Worm (Caenorhabditis elegans) whole organism, L1 larva: ENCODE results near the gene Y40A1A.2.

Experiments
- C04F5.9 ChIP-seq: sonication (generic microtip); optimal IDR thresholded peaks from 2 replicates; lab custom pipeline; 2016; ENCODE audit warnings: missing genetic modification characterization, missing compliant biosample characterization
- C16A3.4 ChIP-seq: fragments of 150-350 bp; optimal IDR thresholded peaks from 2 replicates; lab custom pipeline; 2014; ENCODE audit warnings: missing biosample characterization, missing genetic modification characterization
- aha-1 ChIP-seq: fragments of 150-350 bp; optimal IDR thresholded peaks from 2 replicates; lab custom pipeline; 2014; ENCODE audit warnings: missing biosample characterization, missing genetic modification characterization
- aly-2 ChIP-seq: fragments of 150-350 bp; optimal IDR thresholded peaks from 2 replicates; lab custom pipeline; 2014; ENCODE audit warnings: missing biosample characterization, missing genetic modification characterization
- ama-1 ChIP-seq: fragments of 150-350 bp; optimal IDR thresholded peaks from 2 replicates; lab custom pipeline; 2014
- ceh-88 ChIP-seq: fragments of 200-800 bp; sonication (Bioruptor generic); IDR thresholded peaks from 2 replicates; pipeline ENCODE4 v1.3.6; 2022; ENCODE audit warnings: missing genetic modification characterization, missing compliant biosample characterization
- dpl-1 ChIP-seq, 3 experiments: fragments of 150-350 bp in 2 of 3; sonication (generic microtip) in 1 of 3; optimal IDR thresholded peaks; 2 replicates each; lab custom pipeline; 2014 to 2017; ENCODE audit warnings: missing biosample characterization in 3 of 3, missing genetic modification characterization in 3 of 3, missing genetic modification reagents in 3 of 3
- dsc-1 ChIP-seq: sonication (generic microtip); optimal IDR thresholded peaks from 2 replicates; lab custom pipeline; 2016; ENCODE audit warnings: mild to moderate bottlenecking, missing genetic modification characterization, missing compliant biosample characterization
- efl-1 ChIP-seq, 4 experiments: fragments of 150-350 bp; optimal IDR thresholded peaks in 3 of 4; peaks in 1 of 4; 1 replicate in 1 of 4; 2 replicates in 3 of 4; lab custom pipeline; 2014; ENCODE audit warnings: missing biosample characterization in 2 of 4, missing genetic modification characterization in 2 of 4, missing genetic modification reagents in 2 of 4
- efl-3 ChIP-seq: fragments of 200-800 bp; sonication (Bioruptor generic); optimal IDR thresholded peaks from 2 replicates; lab custom pipeline; 2018; ENCODE audit warnings: mild to moderate bottlenecking, missing genetic modification characterization, missing compliant biosample characterization
- ets-5 ChIP-seq: fragments of 200-800 bp; sonication (Bioruptor generic); IDR thresholded peaks from 2 replicates; pipeline ENCODE4 v1.3.6; 2022; ENCODE audit warnings: missing genetic modification characterization, missing compliant biosample characterization
- fkh-4 ChIP-seq: sonication (generic microtip); optimal IDR thresholded peaks from 2 replicates; lab custom pipeline; 2016; ENCODE audit warnings: missing compliant biosample characterization, missing genetic modification characterization, borderline replicate concordance
- grh-1 ChIP-seq: fragments of 200-800 bp; sonication (Bioruptor generic); IDR thresholded peaks from 2 replicates; pipeline ENCODE4 v1.3.6; 2022; ENCODE audit warnings: missing genetic modification reagents, missing genetic modification characterization, missing compliant biosample characterization
- isw-1 ChIP-seq: fragments of 200-800 bp; sonication (Bioruptor generic); IDR thresholded peaks from 2 replicates; pipeline ENCODE4 v1.3.6; 2022; ENCODE audit warnings: missing genetic modification characterization, missing compliant biosample characterization
- jun-1 ChIP-seq: fragments of 150-350 bp; optimal IDR thresholded peaks from 2 replicates; lab custom pipeline; 2014; ENCODE audit warnings: missing biosample characterization, missing genetic modification reagents, missing genetic modification characterization
- lin-35 ChIP-seq, 2 experiments: fragments of 150-350 bp; optimal IDR thresholded peaks; 2 replicates each; lab custom pipeline; 2014; ENCODE audit warnings: missing biosample characterization in 2 of 2, missing genetic modification characterization in 2 of 2, missing genetic modification reagents in 2 of 2
- lin-39 ChIP-seq: fragments of 150-350 bp; optimal IDR thresholded peaks from 2 replicates; lab custom pipeline; 2014; ENCODE audit warnings: missing biosample characterization, missing genetic modification reagents, missing genetic modification characterization
- mab-9 ChIP-seq: fragments of 200-800 bp; sonication (Bioruptor generic); IDR thresholded peaks from 2 replicates; pipeline ENCODE4 v1.3.6; 2022; ENCODE audit warnings: missing genetic modification reagents, missing genetic modification characterization, missing compliant biosample characterization
- mdl-1 ChIP-seq, 2 experiments: fragments of 150-350 bp; optimal IDR thresholded peaks; 2 replicates each; lab custom pipeline; 2014 to 2017; ENCODE audit warnings: missing biosample characterization in 2 of 2, missing genetic modification characterization in 2 of 2, inconsistent platforms in 1 of 2
- mef-2 ChIP-seq: fragments of 150-350 bp; optimal IDR thresholded peaks from 2 replicates; lab custom pipeline; 2014; ENCODE audit warnings: missing biosample characterization, missing genetic modification characterization
- mep-1 ChIP-seq: fragments of 150-350 bp; optimal IDR thresholded peaks from 2 replicates; lab custom pipeline; 2014; ENCODE audit warnings: missing biosample characterization, missing genetic modification characterization
- nhr-11 ChIP-seq: fragments of 150-350 bp; optimal IDR thresholded peaks from 2 replicates; lab custom pipeline; 2014; ENCODE audit warnings: missing biosample characterization, missing genetic modification characterization
- nhr-19 ChIP-seq: fragments of 200-800 bp; sonication (Bioruptor generic); conservative IDR thresholded peaks from 2 replicates; pipeline ENCODE4 v1.3.6; 2022; ENCODE audit warnings: missing genetic modification characterization, missing compliant biosample characterization
- nhr-20 ChIP-seq: sonication (generic microtip); optimal IDR thresholded peaks from 2 replicates; lab custom pipeline; 2016; ENCODE audit warnings: mild to moderate bottlenecking, missing genetic modification characterization, missing compliant biosample characterization
- nhr-237 ChIP-seq: fragments of 150-350 bp; optimal IDR thresholded peaks from 2 replicates; lab custom pipeline; 2014; ENCODE audit warnings: missing biosample characterization, missing genetic modification characterization
- nhr-47 ChIP-seq: sonication (generic microtip); optimal IDR thresholded peaks from 2 replicates; lab custom pipeline; 2016; ENCODE audit warnings: mild to moderate bottlenecking, missing genetic modification characterization, moderate library complexity, missing compliant biosample characterization
- nhr-71 ChIP-seq: sonication (generic microtip); optimal IDR thresholded peaks from 2 replicates; lab custom pipeline; 2016; ENCODE audit warnings: mild to moderate bottlenecking, missing genetic modification characterization, moderate library complexity, missing compliant biosample characterization
- nhr-77 ChIP-seq: fragments of 150-350 bp; optimal IDR thresholded peaks from 2 replicates; lab custom pipeline; 2014; ENCODE audit warnings: missing biosample characterization, missing genetic modification characterization
- nhr-85 ChIP-seq: sonication (generic microtip); peaks from one replicate; lab custom pipeline; 2016; ENCODE audit warnings: missing genetic modification characterization, inconsistent platforms, missing compliant biosample characterization
- pax-3 ChIP-seq: fragments of 200-800 bp; sonication (Bioruptor generic); optimal IDR thresholded peaks from 2 replicates; lab custom pipeline; 2018; ENCODE audit warnings: mild to moderate bottlenecking, missing genetic modification characterization, moderate library complexity, missing compliant biosample characterization
- pqm-1 ChIP-seq: sonication (generic microtip); optimal IDR thresholded peaks from 3 replicates; lab custom pipeline; 2017; ENCODE audit warnings: missing biosample characterization, missing genetic modification characterization
- rnt-1 ChIP-seq: sonication (generic microtip); optimal IDR thresholded peaks from 2 replicates; lab custom pipeline; 2016; ENCODE audit warnings: mild to moderate bottlenecking, missing genetic modification characterization, moderate library complexity, missing compliant biosample characterization
- skn-1 ChIP-seq: fragments of 150-350 bp; optimal IDR thresholded peaks from 2 replicates; lab custom pipeline; 2014; ENCODE audit warnings: missing biosample characterization, missing genetic modification characterization
- snpc-4 ChIP-seq: fragments of 150-350 bp; optimal IDR thresholded peaks from 2 replicates; lab custom pipeline; 2014; ENCODE audit warnings: missing biosample characterization, missing genetic modification characterization
- snu-23 ChIP-seq: sonication (generic microtip); optimal IDR thresholded peaks from 2 replicates; lab custom pipeline; 2016; ENCODE audit warnings: missing genetic modification characterization, missing compliant biosample characterization
- sptf-1 ChIP-seq: fragments of 150-350 bp; optimal IDR thresholded peaks from 2 replicates; lab custom pipeline; 2014; ENCODE audit warnings: missing biosample characterization, missing genetic modification characterization
- swsn-7 ChIP-seq: sonication (generic microtip); optimal IDR thresholded peaks from 2 replicates; lab custom pipeline; 2016; ENCODE audit warnings: missing genetic modification characterization, missing compliant biosample characterization
- tlp-1 ChIP-seq: fragments of 150-350 bp; optimal IDR thresholded peaks from 2 replicates; lab custom pipeline; 2014; ENCODE audit warnings: missing biosample characterization, missing genetic modification characterization
- unc-86 ChIP-seq: sonication (generic microtip); optimal IDR thresholded peaks from 2 replicates; lab custom pipeline; 2016; ENCODE audit warnings: missing genetic modification characterization, missing compliant biosample characterization
- unc-98 ChIP-seq: fragments of 200-800 bp; sonication (Bioruptor generic); IDR thresholded peaks from 2 replicates; pipeline ENCODE4 v1.3.6; 2022; ENCODE audit warnings: missing genetic modification characterization, missing compliant biosample characterization
- xbp-1 ChIP-seq: sonication (generic microtip); optimal IDR thresholded peaks from 2 replicates; lab custom pipeline; 2016; ENCODE audit warnings: missing genetic modification characterization, missing compliant biosample characterization
- zip-4 ChIP-seq: fragments of 200-800 bp; sonication (Bioruptor generic); optimal IDR thresholded peaks from 2 replicates; lab custom pipeline; 2018; ENCODE audit warnings: mild to moderate bottlenecking, missing genetic modification characterization, moderate library complexity, missing compliant biosample characterization

The Y40A1A.2 gene

ce11 chrX:1974699-1975098 is 15.8 kb upstream of the Y40A1A.2 start, which contains the start of gene F52D2.5:
TSS of gene F52D2.5 (minus strand) at chrX:1974799.
- TF ChIP-seq snu-23 (GFP tag; lab: Kevin White, UChicago): no peak
- TF ChIP-seq lin-35 (GFP tag; optimal IDR thresholded peaks at IDR 0.05; lab: Kevin White, UChicago): no peak
- no peak for TF ChIP-seq efl-1 (optimal IDR thresholded peaks at IDR 0.05; lab: Kevin White, UChicago)
- no peak for TF ChIP-seq efl-1 (GFP tag; optimal IDR thresholded peaks at IDR 0.05 in 1 of 2; lab: Kevin White, UChicago)
- no peak for TF ChIP-seq nhr-20 (tag; lab: Kevin White, UChicago)

DNA sequence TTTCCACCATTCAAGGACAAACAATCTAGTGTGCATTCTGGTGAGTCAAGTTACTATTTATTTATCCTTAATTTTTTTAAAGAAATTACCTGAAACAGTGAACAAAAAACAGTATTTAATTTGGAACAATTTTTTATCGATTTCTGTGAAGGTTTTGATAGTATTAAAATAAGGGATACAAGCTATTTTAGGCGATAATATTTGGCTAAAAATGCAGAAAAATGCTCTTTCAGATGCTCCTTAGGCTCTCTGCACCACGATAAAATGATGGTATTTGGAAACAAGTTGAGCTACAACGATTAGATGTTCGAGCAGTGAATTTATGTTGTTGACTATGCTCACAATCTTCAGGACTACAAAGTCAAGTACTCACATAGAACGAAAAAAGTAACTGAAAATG is 14.8 kb upstream of the Y40A1A.2 start, which contains the start of gene F52D2.6:
Gene F52D2.6 (plus strand): TSS at position 301 of the 400 bp plus-strand sequence.
- TF ChIP-seq C04F5.9: no peak
- TF ChIP-seq mef-2 (tag; lab: Kevin White, UChicago): no peak
- no peak for TF ChIP-seq sptf-1
- TF ChIP-seq skn-1 (tag; lab: Kevin White, UChicago): no peak
- TF ChIP-seq efl-3 (GFP tag; lab: Kevin White, UChicago): no peak
- no peak for TF ChIP-seq nhr-47
- TF ChIP-seq ama-1 (lab: Kevin White, UChicago): no peak
- no peak for TF ChIP-seq nhr-19 (GFP tag; lab: Robert Waterston, UW)
- no peak for TF ChIP-seq lin-39
- TF ChIP-seq ceh-88 (GFP tag; lab: Robert Waterston, UW): no peak
- TF ChIP-seq ets-5 (GFP tag; lab: Robert Waterston, UW): no peak
- no peak for TF ChIP-seq fkh-4
- no peak for TF ChIP-seq mab-9 (GFP tag; lab: Robert Waterston, UW)
- no peak for TF ChIP-seq swsn-7 (tag; lab: Kevin White, UChicago)
- TF ChIP-seq snpc-4 (tag; lab: Kevin White, UChicago): no peak

- TF ChIP-seq efl-1 (optimal IDR thresholded peaks at IDR 0.05; lab: Kevin White, UChicago) (no peak), efl-1 (GFP tag; optimal IDR thresholded peaks at IDR 0.05 in 1 of 2; lab: Kevin White, UChicago) (peak in 1 of 2 experiments; percentile 19), rnt-1 (tag; lab: Kevin White, UChicago) (no peak)
These were observed 12.8 kb upstream of the Y40A1A.2 start, which contains the start of gene F52D2.12 for ce11 chrX:1977708-1978107. TSS of gene F52D2.12 (plus strand) at chrX:1978014.

ce11 chrX:1981654-1982053 is 8.9 kb upstream of the Y40A1A.2 start:
- TF ChIP-seq efl-1 (optimal IDR thresholded peaks at IDR 0.05; lab: Kevin White, UChicago) (no peak), efl-1 (GFP tag; optimal IDR thresholded peaks at IDR 0.05 in 1 of 2; lab: Kevin White, UChicago) (peak in 1 of 2 experiments; percentile 69), tlp-1 (no peak)

DNA sequence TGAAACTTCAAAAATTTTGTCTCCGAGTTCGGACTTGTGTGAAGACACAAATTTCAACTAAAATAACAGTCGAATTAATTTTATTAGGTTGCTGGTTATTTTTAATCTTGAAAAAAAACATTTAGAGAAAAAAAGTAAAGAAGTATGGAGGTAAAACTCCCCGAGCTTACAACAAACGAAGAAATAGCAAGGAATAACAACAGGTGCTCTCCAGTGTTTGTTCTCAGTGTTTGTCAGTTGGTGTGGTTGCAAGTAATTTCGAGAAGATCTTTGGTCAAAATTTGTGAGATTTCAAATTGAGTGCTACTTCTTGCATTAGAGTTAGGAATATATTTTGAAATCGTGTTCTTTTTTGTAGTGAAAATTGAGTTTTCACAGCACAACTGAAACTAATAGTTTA is 5.7 kb upstream of the Y40A1A.2 start:
- TF ChIP-seq snpc-4 (tag; lab: Kevin White, UChicago): no peak
- peak; percentile 2 for TF ChIP-seq skn-1 (tag; lab: Kevin White, UChicago)

DNA sequence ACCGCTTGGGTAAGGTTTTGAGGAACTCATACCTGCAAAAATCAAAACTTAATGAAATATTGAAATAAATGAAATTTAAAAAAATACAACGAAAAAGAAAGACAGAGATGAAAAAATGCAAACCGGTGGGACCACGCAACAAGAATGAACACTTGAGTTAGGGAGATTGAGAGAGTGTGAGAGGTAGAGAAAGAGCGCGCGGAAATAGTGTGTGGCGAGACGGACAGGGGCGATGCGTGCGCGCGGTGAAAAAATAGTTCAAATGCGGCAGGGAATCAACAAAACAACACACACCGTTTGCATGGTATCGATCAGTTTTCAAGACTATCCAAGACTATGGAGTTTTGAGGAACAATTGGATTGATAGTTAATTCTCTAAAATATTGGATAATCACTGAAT is 958 bp upstream of the Y40A1A.2 start, which contains the start of gene meg-3:
Gene meg-3 (minus strand): TSS at position 32 of the 400 bp plus-strand sequence.
- 0 out of 2 replicates have a peak, but pooled peaks have one; percentile 19 for TF ChIP-seq grh-1 (GFP tag; lab: Robert Waterston, UW)
- no peak for TF ChIP-seq unc-86 (tag; lab: Kevin White, UChicago)
- peak; percentile 63 for TF ChIP-seq nhr-85 (tag; lab: Kevin White, UChicago)
- TF ChIP-seq pqm-1 (tag; lab: Kevin White, UChicago): no peak
- no peak for TF ChIP-seq nhr-11
- peak; percentile 36 to 64 for TF ChIP-seq efl-1 (optimal IDR thresholded peaks at IDR 0.05; lab: Kevin White, UChicago)
- peak in 1 of 2 experiments; percentile 44 for TF ChIP-seq efl-1 (GFP tag; optimal IDR thresholded peaks at IDR 0.05 in 1 of 2; lab: Kevin White, UChicago)
- no peak for TF ChIP-seq mdl-1 (tag; optimal IDR thresholded peaks at IDR 0.05; lab: Kevin White, UChicago)
- no peak for TF ChIP-seq xbp-1
- TF ChIP-seq nhr-237 (tag; lab: Kevin White, UChicago): no peak
- no peak for TF ChIP-seq aly-2 (tag; lab: Kevin White, UChicago)
- TF ChIP-seq lin-35 (GFP tag; optimal IDR thresholded peaks at IDR 0.05; lab: Kevin White, UChicago): peak in 1 of 2 experiments; percentile 9
- TF ChIP-seq rnt-1 (tag; lab: Kevin White, UChicago): peak; percentile 34
- TF ChIP-seq isw-1: no peak
- no peak for TF ChIP-seq unc-98 (GFP tag; lab: Robert Waterston, UW)
- no peak for TF ChIP-seq lin-39
- no peak for TF ChIP-seq pax-3 (tag; lab: Kevin White, UChicago)
- TF ChIP-seq C16A3.4 (tag; lab: Kevin White, UChicago): no peak
- no peak for TF ChIP-seq snpc-4 (tag; lab: Kevin White, UChicago)
- TF ChIP-seq dsc-1: no peak
- TF ChIP-seq zip-4 (GFP tag; lab: Kevin White, UChicago): no peak
- TF ChIP-seq ama-1 (lab: Kevin White, UChicago): no peak
- TF ChIP-seq nhr-19 (GFP tag; lab: Robert Waterston, UW): peak; percentile 38
- TF ChIP-seq nhr-77 (tag; lab: Kevin White, UChicago): no peak
- TF ChIP-seq aha-1: no peak
- TF ChIP-seq mep-1 (tag; lab: Kevin White, UChicago): no peak
- no peak for TF ChIP-seq jun-1
- TF ChIP-seq ets-5 (GFP tag; lab: Robert Waterston, UW): no peak
- TF ChIP-seq dpl-1 (GFP tag; optimal IDR thresholded peaks at IDR 0.05; lab: Kevin White, UChicago): no peak
- no peak for TF ChIP-seq nhr-71 (tag; lab: Kevin White, UChicago)
